Fruit fly (Drosophila melanogaster) whole organism, embryonic: ENCODE results near the gene CG5355.

ENCODE experiments used
- CG10147 ChIP-seq: fragments of 200-800 bp; sonication (Bioruptor generic); optimal IDR thresholded peaks from 2 replicates; lab custom pipeline; 2019; ENCODE audit warnings: missing biosample characterization, mild to moderate bottlenecking, missing genetic modification characterization, moderate library complexity
- CG1024 ChIP-seq: fragments of 200-800 bp; sonication (Bioruptor generic); IDR thresholded peaks from 2 replicates; pipeline ENCODE4 v1.3.6; 2022; ENCODE audit warnings: missing biosample characterization, missing genetic modification characterization
- CG10267 ChIP-seq: fragments of 200-800 bp; sonication (Bioruptor generic); optimal IDR thresholded peaks from 2 replicates; lab custom pipeline; 2018; ENCODE audit warnings: missing biosample characterization, mild to moderate bottlenecking, missing genetic modification characterization, moderate library complexity
- CG10321 ChIP-seq: fragments of 200-800 bp; sonication (Bioruptor generic); IDR thresholded peaks from 2 replicates; pipeline ENCODE4 v1.3.6; 2022; ENCODE audit warnings: missing biosample characterization, missing genetic modification characterization
- CG10366 ChIP-seq: fragments of 200-800 bp; sonication (Bioruptor generic); IDR thresholded peaks from 2 replicates; pipeline ENCODE4 v1.3.6; 2022; ENCODE audit warnings: missing biosample characterization, missing genetic modification characterization
- CG10979 ChIP-seq: fragments of 200-800 bp; sonication (Bioruptor generic); optimal IDR thresholded peaks from 2 replicates; lab custom pipeline; 2018; ENCODE audit warnings: missing biosample characterization, mild to moderate bottlenecking, missing genetic modification characterization, moderate library complexity
- CG12299 ChIP-seq: fragments of 200-800 bp; sonication (Bioruptor generic); optimal IDR thresholded peaks from 2 replicates; lab custom pipeline; 2018; ENCODE audit warnings: missing biosample characterization, mild to moderate bottlenecking, missing genetic modification characterization
- CG12659 ChIP-seq: fragments of 200-800 bp; sonication (Bioruptor generic); optimal IDR thresholded peaks from 3 replicates; lab custom pipeline; 2017; ENCODE audit warnings: mild to moderate bottlenecking, missing biosample characterization, missing genetic modification reagents, missing genetic modification characterization
- CG17912 ChIP-seq: fragments of 200-800 bp; sonication (Bioruptor generic); optimal IDR thresholded peaks from 2 replicates; lab custom pipeline; 2018; ENCODE audit warnings: missing biosample characterization, mild to moderate bottlenecking, missing genetic modification characterization
- CG18011 ChIP-seq: fragments of 200-800 bp; sonication (Bioruptor generic); optimal IDR thresholded peaks from 2 replicates; lab custom pipeline; 2017; ENCODE audit warnings: missing biosample characterization, missing genetic modification characterization, mild to moderate bottlenecking, moderate library complexity, missing genotype
- CG18599 ChIP-seq: fragments of 200-800 bp; sonication (Bioruptor generic); optimal IDR thresholded peaks from 3 replicates; lab custom pipeline; 2017; ENCODE audit warnings: missing biosample characterization, missing genetic modification characterization, mild to moderate bottlenecking, moderate library complexity, missing genetic modification reagents
- CG3838 ChIP-seq: fragments of 200-800 bp; sonication (Bioruptor generic); optimal IDR thresholded peaks from 3 replicates; lab custom pipeline; 2016; ENCODE audit warnings: missing biosample characterization, missing genetic modification characterization
- CG4282 ChIP-seq: fragments of 200-800 bp; sonication (Bioruptor generic); optimal IDR thresholded peaks from 2 replicates; lab custom pipeline; 2016; ENCODE audit warnings: missing biosample characterization, missing genetic modification characterization
- CG4730 ChIP-seq: fragments of 200-800 bp; sonication (Bioruptor generic); IDR thresholded peaks from 2 replicates; pipeline ENCODE4 v1.3.6; 2022; ENCODE audit warnings: missing biosample characterization, missing genetic modification characterization
- CG6813 ChIP-seq: fragments of 200-800 bp; sonication (Bioruptor generic); optimal IDR thresholded peaks from 2 replicates; lab custom pipeline; 2017; ENCODE audit warnings: missing biosample characterization, missing genetic modification characterization, mild to moderate bottlenecking, moderate library complexity, missing genetic modification reagents
- CG8281 ChIP-seq: fragments of 200-800 bp; sonication (Bioruptor generic); optimal IDR thresholded peaks from 2 replicates; lab custom pipeline; 2018; ENCODE audit warnings: missing biosample characterization, mild to moderate bottlenecking, missing genetic modification characterization, moderate library complexity
- CG8944 ChIP-seq: fragments of 200-800 bp; sonication (Bioruptor generic); optimal IDR thresholded peaks from 3 replicates; lab custom pipeline; 2016; ENCODE audit warnings: missing biosample characterization, missing genetic modification characterization
- CG9215 ChIP-seq: fragments of 200-800 bp; sonication (Bioruptor generic); IDR thresholded peaks from 2 replicates; pipeline ENCODE4 v1.3.6; 2022; ENCODE audit warnings: missing biosample characterization, missing genetic modification characterization
- CG9727 ChIP-seq: fragments of 200-800 bp; sonication (Bioruptor generic); optimal IDR thresholded peaks from 3 replicates; lab custom pipeline; 2017; ENCODE audit warnings: missing biosample characterization, mild to moderate bottlenecking, missing genetic modification characterization
- CG9797 ChIP-seq: fragments of 200-800 bp; sonication (Bioruptor generic); optimal IDR thresholded peaks from 3 replicates; lab custom pipeline; 2018; ENCODE audit warnings: missing biosample characterization, mild to moderate bottlenecking, missing genetic modification characterization
- Camta ChIP-seq: fragments of 200-800 bp; sonication (Bioruptor generic); optimal IDR thresholded peaks from 2 replicates; lab custom pipeline; 2016; ENCODE audit warnings: missing biosample characterization, missing genetic modification characterization
- Dbx ChIP-seq: fragments of 200-800 bp; sonication (Bioruptor generic); IDR thresholded peaks from 3 replicates; pipeline ENCODE4 v1.3.6; 2022; ENCODE audit warnings: missing biosample characterization, missing genetic modification characterization
- Dip2 ChIP-seq: fragments of 200-800 bp; sonication (Bioruptor generic); IDR thresholded peaks from 2 replicates; pipeline ENCODE4 v1.3.6; 2022; ENCODE audit warnings: missing biosample characterization, missing genetic modification characterization
- GATAe ChIP-seq: fragments of 200-800 bp; sonication (Bioruptor generic); conservative IDR thresholded peaks from 2 replicates; pipeline ENCODE4 v1.3.6; 2022; ENCODE audit warnings: missing biosample characterization, missing genetic modification characterization
- HLH54F ChIP-seq: fragments of 200-800 bp; sonication (Bioruptor generic); optimal IDR thresholded peaks from 3 replicates; lab custom pipeline; 2016; ENCODE audit warnings: missing biosample characterization, missing genetic modification characterization
- Hr51 ChIP-seq, 2 experiments: fragments of 200-800 bp; sonication (Bioruptor generic); optimal IDR thresholded peaks; 2 replicates in 1 of 2; 3 replicates in 1 of 2; lab custom pipeline; 2016 to 2018; ENCODE audit warnings: missing biosample characterization in 2 of 2, missing genetic modification characterization in 2 of 2, mild to moderate bottlenecking in 1 of 2, moderate library complexity in 1 of 2
- Kr ChIP-seq: fragments of 200-800 bp; sonication (Bioruptor generic); optimal IDR thresholded peaks from 2 replicates; lab custom pipeline; 2017; ENCODE audit warnings: missing biosample characterization, mild to moderate bottlenecking, missing genetic modification characterization
- Lim3 ChIP-seq: fragments of 200-800 bp; sonication (Bioruptor generic); IDR thresholded peaks from 2 replicates; pipeline ENCODE4 v1.3.6; 2022; ENCODE audit warnings: missing biosample characterization, missing genetic modification characterization
- Lpt ChIP-seq: fragments of >200 bp; optimal IDR thresholded peaks from 2 replicates; lab custom pipeline; 2018; ENCODE audit warnings: missing biosample characterization, missing genetic modification characterization
- Opbp ChIP-seq: fragments of 200-800 bp; sonication (Bioruptor generic); IDR thresholded peaks from 3 replicates; pipeline ENCODE4 v1.3.6; 2022; ENCODE audit warnings: missing biosample characterization, missing genetic modification characterization; ENCODE audit not compliant: partially characterized antibody
- Pdp1 ChIP-seq, 2 experiments: fragments of 200-800 bp; sonication (Bioruptor generic); optimal IDR thresholded peaks; 3 replicates each; lab custom pipeline; 2016; ENCODE audit warnings: missing biosample characterization in 2 of 2, missing genetic modification characterization in 2 of 2, mild to moderate bottlenecking in 1 of 2, moderate library complexity in 1 of 2
- amos ChIP-seq: fragments of 200-800 bp; sonication (Bioruptor generic); IDR thresholded peaks from 2 replicates; pipeline ENCODE4 v1.3.6; 2022; ENCODE audit warnings: missing biosample characterization, missing genetic modification characterization; ENCODE audit not compliant: partially characterized antibody
- bab2 ChIP-seq: fragments of 200-800 bp; sonication (Bioruptor generic); optimal IDR thresholded peaks from 2 replicates; lab custom pipeline; 2016; ENCODE audit warnings: missing biosample characterization, missing genetic modification characterization
- btn ChIP-seq: fragments of 200-800 bp; sonication (Bioruptor generic); optimal IDR thresholded peaks from 2 replicates; lab custom pipeline; 2016; ENCODE audit warnings: missing biosample characterization, missing genetic modification characterization
- corto ChIP-seq: fragments of 200-800 bp; sonication (Bioruptor generic); optimal IDR thresholded peaks from 2 replicates; lab custom pipeline; 2016; ENCODE audit warnings: missing biosample characterization, mild to moderate bottlenecking, missing genetic modification characterization, moderate library complexity
- eyg ChIP-seq: fragments of 200-800 bp; sonication (Bioruptor generic); optimal IDR thresholded peaks from 3 replicates; lab custom pipeline; 2016; ENCODE audit warnings: missing biosample characterization, missing genetic modification characterization
- fu2 ChIP-seq: fragments of 200-800 bp; sonication (Bioruptor generic); optimal IDR thresholded peaks from 2 replicates; lab custom pipeline; 2016; ENCODE audit warnings: missing biosample characterization, missing genetic modification characterization
- gce ChIP-seq: fragments of 200-800 bp; sonication (Bioruptor generic); IDR thresholded peaks from 3 replicates; pipeline ENCODE4 v1.3.6; 2022; ENCODE audit warnings: missing biosample characterization, missing genetic modification characterization
- klu ChIP-seq: fragments of 200-800 bp; sonication (Bioruptor generic); IDR thresholded peaks from 2 replicates; pipeline ENCODE4 v1.3.6; 2022; ENCODE audit warnings: missing biosample characterization, missing genetic modification characterization
- mam ChIP-seq: fragments of 200-800 bp; sonication (Bioruptor generic); optimal IDR thresholded peaks from 3 replicates; lab custom pipeline; 2016; ENCODE audit warnings: missing biosample characterization, missing genetic modification characterization
- mirr ChIP-seq: fragments of 200-800 bp; sonication (Bioruptor generic); optimal IDR thresholded peaks from 3 replicates; lab custom pipeline; 2018; ENCODE audit warnings: missing biosample characterization, mild to moderate bottlenecking, missing genetic modification characterization
- pfk ChIP-seq: fragments of 200-800 bp; sonication (Bioruptor generic); optimal IDR thresholded peaks from 2 replicates; lab custom pipeline; 2018; ENCODE audit warnings: missing biosample characterization, mild to moderate bottlenecking, missing genetic modification characterization, moderate library complexity
- sim ChIP-seq: fragments of 200-800 bp; sonication (Bioruptor generic); IDR thresholded peaks from 2 replicates; pipeline ENCODE4 v1.3.6; 2022; ENCODE audit warnings: missing biosample characterization, missing genetic modification characterization
- stwl ChIP-seq: fragments of 200-800 bp; sonication (Bioruptor generic); optimal IDR thresholded peaks from 3 replicates; lab custom pipeline; 2018; ENCODE audit warnings: missing biosample characterization, mild to moderate bottlenecking, missing genetic modification characterization, moderate library complexity
- tin ChIP-seq: fragments of 200-800 bp; sonication (Bioruptor generic); optimal IDR thresholded peaks from 3 replicates; lab custom pipeline; 2016; ENCODE audit warnings: missing biosample characterization, missing genetic modification characterization
- unpg ChIP-seq: fragments of 200-800 bp; sonication (Bioruptor generic); optimal IDR thresholded peaks from 3 replicates; lab custom pipeline; 2018; ENCODE audit warnings: missing biosample characterization, mild to moderate bottlenecking, missing genetic modification characterization, moderate library complexity
- usp ChIP-seq: fragments of >200 bp; optimal IDR thresholded peaks from 2 replicates; lab custom pipeline; 2017; ENCODE audit warnings: missing biosample characterization, missing genetic modification characterization
- vvl ChIP-seq: fragments of 200-800 bp; sonication (Bioruptor generic); IDR thresholded peaks from 2 replicates; pipeline ENCODE4 v1.3.6; 2022; ENCODE audit warnings: missing biosample characterization, missing genetic modification characterization
- zfh1 ChIP-seq: fragments of 200-800 bp; sonication (Bioruptor generic); IDR thresholded peaks from 3 replicates; pipeline ENCODE4 v1.3.6; 2022; ENCODE audit warnings: missing biosample characterization, missing genetic modification characterization

Gene CG5355

DNA sequence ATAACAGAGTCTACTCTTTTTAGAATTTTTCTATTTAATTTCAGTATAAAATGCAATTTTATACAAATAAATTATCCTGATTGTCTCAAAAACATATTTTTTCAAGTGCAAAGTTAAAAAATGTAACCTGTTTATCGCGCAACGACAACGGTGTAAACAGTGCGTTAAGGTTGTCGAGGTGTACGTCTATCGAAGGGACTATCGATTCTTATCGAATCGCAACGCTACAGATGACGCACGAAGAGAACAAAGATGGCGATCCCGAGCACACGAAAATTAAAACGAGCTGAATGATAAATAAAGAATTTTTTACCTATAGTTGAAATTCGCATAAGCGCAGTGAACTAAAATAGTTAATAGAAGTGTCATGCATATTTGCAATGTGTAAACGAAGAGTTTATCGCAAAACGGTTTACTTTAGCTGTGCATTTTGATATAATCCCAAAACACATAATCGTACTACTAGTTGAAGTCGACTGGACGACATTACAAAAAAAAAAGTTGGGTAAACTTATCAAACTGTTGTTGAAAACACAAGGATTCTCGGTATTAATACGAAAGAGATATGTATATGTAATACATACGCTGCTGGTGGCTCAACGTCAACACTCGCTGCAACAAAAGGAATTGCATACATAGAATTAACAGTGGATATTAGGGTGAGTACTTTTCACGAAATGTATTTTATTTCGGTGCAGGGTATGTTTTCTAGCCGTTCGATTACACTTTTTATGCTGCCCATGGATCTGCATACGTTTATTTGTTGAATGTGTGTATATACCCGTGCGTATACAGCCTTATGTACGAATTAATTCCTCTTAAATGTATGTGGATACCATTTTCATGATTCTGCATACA lies 25.2 kb downstream of the CG5355 start, which contains the start of gene da (continued):
- TF ChIP-seq CG6813 (GFP tag; lab: Kevin White, UChicago), result peak; percentile 52
- peak; percentile 58 for TF ChIP-seq CG9797 (GFP tag; lab: Kevin White, UChicago)
- no peak for TF ChIP-seq GATAe (GFP tag; lab: Robert Waterston, UW)
- no peak for TF ChIP-seq sim
- TF ChIP-seq fu2, result peak; percentile 32
- peak; percentile 86 for TF ChIP-seq pfk (GFP tag; lab: Kevin White, UChicago)
- 0 out of 3 replicates have a peak, but pooled peaks have one; percentile 15 for TF ChIP-seq Dbx (GFP tag; lab: Robert Waterston, UW)
- TF ChIP-seq CG17912 (GFP tag; lab: Kevin White, UChicago), result peak; percentile 32
- TF ChIP-seq CG3838, result no peak
- TF ChIP-seq CG10267 (tag; lab: Kevin White, UChicago), result peak; percentile 64
- TF ChIP-seq CG8944, result peak; percentile 23
- no peak; the same call in 2 of the 3 replicates for TF ChIP-seq gce (GFP tag; lab: Robert Waterston, UW)
- TF ChIP-seq vvl, result peak; percentile 75
- peak; percentile 96 for TF ChIP-seq CG1024
- TF ChIP-seq CG9215 (GFP tag; lab: Robert Waterston, UW), result no peak
- peak; percentile 40 for TF ChIP-seq CG9727 (GFP tag; lab: Kevin White, UChicago)
- TF ChIP-seq CG12659 (GFP tag; lab: Kevin White, UChicago), result peak; percentile 91
- peak; percentile 47; the same call in 1 of the 3 replicates for TF ChIP-seq Opbp
- TF ChIP-seq CG4282 (GFP tag; lab: Kevin White, UChicago), result peak; percentile 46
- TF ChIP-seq btn (GFP tag; lab: Kevin White, UChicago), result no peak
- TF ChIP-seq CG4730 (GFP tag; lab: Robert Waterston, UW), result no peak
- peak; percentile 52 for TF ChIP-seq unpg
- TF ChIP-seq Hr51 (GFP tag; optimal IDR thresholded peaks at IDR 0.05; lab: Kevin White, UChicago), result peak; percentile 39 to 46
- TF ChIP-seq mirr (GFP tag; lab: Kevin White, UChicago), result no peak
- TF ChIP-seq CG18011 (GFP tag; lab: Kevin White, UChicago), result peak; percentile 20
- TF ChIP-seq mam (GFP tag; lab: Kevin White, UChicago), result peak; percentile 70
- TF ChIP-seq CG10366 (GFP tag; lab: Robert Waterston, UW), result peak; percentile 63; the same call in 1 of the 2 replicates
- no peak for TF ChIP-seq CG12299
- no peak for TF ChIP-seq Kr
- peak; percentile 65 for TF ChIP-seq HLH54F (GFP tag; lab: Kevin White, UChicago)
- TF ChIP-seq CG8281 (tag; lab: Kevin White, UChicago), result no peak
- TF ChIP-seq Lpt (GFP tag; lab: Kevin White, UChicago), result no peak
- no peak for TF ChIP-seq bab2 (GFP tag; lab: Kevin White, UChicago)
- peak; percentile 66; the same call in 1 of the 2 replicates for TF ChIP-seq amos (GFP tag; lab: Robert Waterston, UW)
- TF ChIP-seq corto, result no peak
- TF ChIP-seq tin (GFP tag; lab: Kevin White, UChicago), result peak; percentile 62
- no peak for TF ChIP-seq klu (GFP tag; lab: Robert Waterston, UW)
- TF ChIP-seq CG10147 (GFP tag; lab: Kevin White, UChicago), result no peak
- no peak for TF ChIP-seq usp (GFP tag; lab: Kevin White, UChicago)
- TF ChIP-seq CG18599 (GFP tag; lab: Kevin White, UChicago), result peak; percentile 45
- peak; percentile 74 for TF ChIP-seq Camta (GFP tag; lab: Kevin White, UChicago)
- no peak for TF ChIP-seq Lim3 (GFP tag; lab: Robert Waterston, UW)
- peak; percentile 33 to 69 for TF ChIP-seq Pdp1 (GFP tag; optimal IDR thresholded peaks at IDR 0.05; lab: Kevin White, UChicago)
- peak; percentile 35 for TF ChIP-seq CG10979 (tag; lab: Kevin White, UChicago)
- TF ChIP-seq Dip2 (GFP tag; lab: Robert Waterston, UW), result no peak
- TF ChIP-seq zfh1 (GFP tag; lab: Robert Waterston, UW), result peak; percentile 40; the same call in 1 of the 3 replicates
- TF ChIP-seq eyg (GFP tag; lab: Kevin White, UChicago), result no peak
- peak; percentile 65 for TF ChIP-seq stwl (tag; lab: Kevin White, UChicago)
- no peak for TF ChIP-seq CG10321 (GFP tag; lab: Robert Waterston, UW)
